Fruit fly (Drosophila melanogaster) whole organism, pupa: ENCODE data around the gene CG8326.

Experiments used
- CG13204 ChIP-seq: fragments of 200-800 bp; sonication (Bioruptor generic); optimal IDR thresholded peaks from 2 replicates; lab custom pipeline; 2018; ENCODE audit warnings: missing biosample characterization, mild to moderate bottlenecking, missing genetic modification characterization, moderate library complexity
- CG14655 ChIP-seq: fragments of 200-800 bp; sonication (Bioruptor generic); optimal IDR thresholded peaks from 3 replicates; lab custom pipeline; 2017; ENCODE audit warnings: mild to moderate bottlenecking, missing biosample characterization, missing genetic modification reagents, missing genetic modification characterization
- CG4496 ChIP-seq: fragments of 200-800 bp; sonication (Bioruptor generic); IDR thresholded peaks from 3 replicates; pipeline ENCODE4 v1.3.6; 2022; ENCODE audit warnings: missing biosample characterization, missing genetic modification characterization
- CG8301 ChIP-seq: fragments of 200-800 bp; sonication (Bioruptor generic); optimal IDR thresholded peaks from 2 replicates; lab custom pipeline; 2018; ENCODE audit warnings: missing biosample characterization, mild to moderate bottlenecking, missing genetic modification characterization
- EcR ChIP-seq: fragments of 200-800 bp; sonication (Bioruptor generic); optimal IDR thresholded peaks from 3 replicates; lab custom pipeline; 2019; ENCODE audit warnings: missing biosample characterization, missing genetic modification characterization, mild to moderate bottlenecking, moderate library complexity, missing genetic modification reagents
- Pif1A ChIP-seq: fragments of 200-800 bp; sonication (Bioruptor generic); optimal IDR thresholded peaks from 3 replicates; lab custom pipeline; 2016; ENCODE audit warnings: missing biosample characterization, missing genetic modification characterization
- Snoo ChIP-seq: fragments of 200-800 bp; sonication (Bioruptor generic); optimal IDR thresholded peaks from 3 replicates; lab custom pipeline; 2017; ENCODE audit warnings: missing biosample characterization, mild to moderate bottlenecking, missing genetic modification characterization, inconsistent platforms
- rn ChIP-seq: fragments of 200-800 bp; sonication (Bioruptor generic); IDR thresholded peaks from 2 replicates; pipeline ENCODE4 v1.3.6; 2022; ENCODE audit warnings: missing biosample characterization, missing genetic modification characterization

dm6 chrX:17585892-17586291 is 43.4 kb downstream of the CG8326 start:
- TF ChIP-seq CG14655 (GFP tag; lab: Kevin White, UChicago), result no peak
- TF ChIP-seq CG4496 (GFP tag; lab: Robert Waterston, UW), result no peak
- TF ChIP-seq EcR, result no peak
- no peak for TF ChIP-seq rn (GFP tag; lab: Robert Waterston, UW)
- TF ChIP-seq CG13204, result no peak
- no peak for TF ChIP-seq Snoo (tag; lab: Kevin White, UChicago)
- no peak for TF ChIP-seq CG8301 (tag; lab: Kevin White, UChicago)
- TF ChIP-seq Pif1A, result no peak
